Fruit fly (Drosophila melanogaster) whole organism, embryonic: ENCODE data around the gene shv.

Experiments used
- CG10209 ChIP-seq: fragments of 200-800 bp; sonication (Bioruptor generic); optimal IDR thresholded peaks from 3 replicates; lab custom pipeline; 2017; ENCODE audit warnings: missing biosample characterization, mild to moderate bottlenecking, missing genetic modification characterization, missing genetic modification reagents
- CG11723 ChIP-seq: fragments of 200-800 bp; sonication (Bioruptor generic); optimal IDR thresholded peaks from 2 replicates; lab custom pipeline; 2017; ENCODE audit warnings: missing biosample characterization, mild to moderate bottlenecking, missing genetic modification characterization
- CG12236 ChIP-seq: fragments of 200-800 bp; sonication (Bioruptor generic); optimal IDR thresholded peaks from 2 replicates; lab custom pipeline; 2016; ENCODE audit warnings: missing biosample characterization, missing genetic modification characterization
- CG1602 ChIP-seq: fragments of 200-800 bp; sonication (Bioruptor generic); optimal IDR thresholded peaks from 3 replicates; lab custom pipeline; 2016; ENCODE audit warnings: missing biosample characterization, missing genetic modification characterization
- CG18599 ChIP-seq: fragments of 200-800 bp; sonication (Bioruptor generic); optimal IDR thresholded peaks from 3 replicates; lab custom pipeline; 2017; ENCODE audit warnings: missing biosample characterization, missing genetic modification characterization, mild to moderate bottlenecking, moderate library complexity, missing genetic modification reagents
- CG2199 ChIP-seq: fragments of 200-800 bp; sonication (Bioruptor generic); IDR thresholded peaks from 3 replicates; pipeline ENCODE4 v1.3.6; 2022; ENCODE audit warnings: missing biosample characterization, missing genetic modification characterization
- CG2678 ChIP-seq: fragments of 200-800 bp; sonication (Bioruptor generic); optimal IDR thresholded peaks from 3 replicates; lab custom pipeline; 2019; ENCODE audit warnings: missing biosample characterization, mild to moderate bottlenecking, missing genetic modification characterization, moderate library complexity
- CG43689 ChIP-seq: fragments of 200-800 bp; sonication (Bioruptor generic); IDR thresholded peaks from 2 replicates; pipeline ENCODE4 v1.3.6; 2022; ENCODE audit warnings: missing biosample characterization, missing genetic modification characterization
- CG4617 ChIP-seq: fragments of 200-800 bp; sonication (Bioruptor generic); optimal IDR thresholded peaks from 3 replicates; lab custom pipeline; 2016; ENCODE audit warnings: missing biosample characterization, missing genetic modification characterization, borderline replicate concordance
- CG4730 ChIP-seq: fragments of 200-800 bp; sonication (Bioruptor generic); IDR thresholded peaks from 2 replicates; pipeline ENCODE4 v1.3.6; 2022; ENCODE audit warnings: missing biosample characterization, missing genetic modification characterization
- CG6254 ChIP-seq: fragments of 200-800 bp; sonication (Bioruptor generic); optimal IDR thresholded peaks from 3 replicates; lab custom pipeline; 2017; ENCODE audit warnings: mild to moderate bottlenecking, missing biosample characterization, missing genetic modification reagents, missing genetic modification characterization
- CG6272 ChIP-seq: fragments of 200-800 bp; sonication (Bioruptor generic); IDR thresholded peaks from 2 replicates; pipeline ENCODE4 v1.3.6; 2022; ENCODE audit warnings: missing biosample characterization, missing genetic modification characterization
- CG6765 ChIP-seq: fragments of 200-800 bp; sonication (Bioruptor generic); optimal IDR thresholded peaks from 3 replicates; lab custom pipeline; 2017; ENCODE audit warnings: missing biosample characterization, mild to moderate bottlenecking, missing genetic modification characterization
- CG9437 ChIP-seq: fragments of 200-800 bp; sonication (Bioruptor generic); optimal IDR thresholded peaks from 2 replicates; lab custom pipeline; 2018; ENCODE audit warnings: missing biosample characterization, mild to moderate bottlenecking, missing genetic modification characterization
- D19B ChIP-seq: fragments of 200-800 bp; sonication (Bioruptor generic); optimal IDR thresholded peaks from 2 replicates; lab custom pipeline; 2017; ENCODE audit warnings: missing biosample characterization, mild to moderate bottlenecking, missing genetic modification characterization
- Dek ChIP-seq: fragments of 200-800 bp; sonication (Bioruptor generic); optimal IDR thresholded peaks from 3 replicates; lab custom pipeline; 2019; ENCODE audit warnings: missing biosample characterization, mild to moderate bottlenecking, missing genetic modification characterization, moderate library complexity
- Doc3 ChIP-seq: fragments of 200-800 bp; sonication (Bioruptor generic); IDR thresholded peaks from 3 replicates; pipeline ENCODE4 v1.3.6; 2022; ENCODE audit warnings: missing biosample characterization, missing genetic modification characterization; ENCODE audit not compliant: partially characterized antibody
- Drgx ChIP-seq: fragments of 200-800 bp; sonication (Bioruptor generic); IDR thresholded peaks from 2 replicates; pipeline ENCODE4 v1.3.6; 2022; ENCODE audit warnings: missing biosample characterization, missing genetic modification characterization
- Eip74EF ChIP-seq, 2 experiments: fragments of 200-800 bp in 1 of 2; fragments of >200 bp in 1 of 2; sonication (Bioruptor generic) in 1 of 2; optimal IDR thresholded peaks; 2 replicates each; lab custom pipeline; 2017 to 2019; ENCODE audit warnings: missing biosample characterization in 2 of 2, missing genetic modification characterization in 2 of 2, mild to moderate bottlenecking in 1 of 2, moderate library complexity in 1 of 2
- Ets65A ChIP-seq: fragments of 200-800 bp; sonication (Bioruptor generic); peaks from one replicate; lab custom pipeline; 2016; ENCODE audit warnings: missing biosample characterization, missing genetic modification characterization
- HLH3B ChIP-seq: fragments of 200-800 bp; sonication (Bioruptor generic); IDR thresholded peaks from 2 replicates; pipeline ENCODE4 v1.3.6; 2022; ENCODE audit warnings: missing biosample characterization, missing genetic modification characterization
- Hr51 ChIP-seq, 2 experiments: fragments of 200-800 bp; sonication (Bioruptor generic); optimal IDR thresholded peaks; 2 replicates in 1 of 2; 3 replicates in 1 of 2; lab custom pipeline; 2016 to 2018; ENCODE audit warnings: missing biosample characterization in 2 of 2, missing genetic modification characterization in 2 of 2, mild to moderate bottlenecking in 1 of 2, moderate library complexity in 1 of 2
- Lim3 ChIP-seq: fragments of 200-800 bp; sonication (Bioruptor generic); IDR thresholded peaks from 2 replicates; pipeline ENCODE4 v1.3.6; 2022; ENCODE audit warnings: missing biosample characterization, missing genetic modification characterization
- Sin3A ChIP-seq: fragments of >200 bp; optimal IDR thresholded peaks from 2 replicates; lab custom pipeline; 2018
- TFAM ChIP-seq: fragments of 200-800 bp; sonication (Bioruptor generic); optimal IDR thresholded peaks from 2 replicates; lab custom pipeline; 2017; ENCODE audit warnings: missing biosample characterization, missing genetic modification characterization, inconsistent platforms
- Usf ChIP-seq: fragments of 200-800 bp; sonication (Bioruptor generic); optimal IDR thresholded peaks from 2 replicates; lab custom pipeline; 2017; ENCODE audit warnings: missing genotype, missing biosample characterization, missing genetic modification characterization
- amos ChIP-seq: fragments of 200-800 bp; sonication (Bioruptor generic); IDR thresholded peaks from 2 replicates; pipeline ENCODE4 v1.3.6; 2022; ENCODE audit warnings: missing biosample characterization, missing genetic modification characterization; ENCODE audit not compliant: partially characterized antibody
- cato ChIP-seq: fragments of 200-800 bp; sonication (Bioruptor generic); optimal IDR thresholded peaks from 2 replicates; lab custom pipeline; 2016; ENCODE audit warnings: missing biosample characterization, missing genetic modification characterization, borderline replicate concordance
- caup ChIP-seq: fragments of 200-800 bp; sonication (Bioruptor generic); optimal IDR thresholded peaks from 3 replicates; lab custom pipeline; 2017; ENCODE audit warnings: missing biosample characterization, mild to moderate bottlenecking, missing genetic modification characterization, moderate library complexity; ENCODE audit not compliant: severe bottlenecking
- chm ChIP-seq: fragments of 200-800 bp; sonication (Bioruptor generic); IDR thresholded peaks from 2 replicates; pipeline ENCODE4 v1.3.6; 2022; ENCODE audit warnings: missing biosample characterization, missing genetic modification characterization
- dpn ChIP-seq, 2 experiments: fragments of 200-800 bp; sonication (Bioruptor generic); optimal IDR thresholded peaks; 3 replicates each; lab custom pipeline; 2016; ENCODE audit warnings: missing biosample characterization in 2 of 2, missing genetic modification characterization in 2 of 2
- emc ChIP-seq: fragments of 200-800 bp; sonication (Bioruptor generic); optimal IDR thresholded peaks from 2 replicates; lab custom pipeline; 2016; ENCODE audit warnings: missing biosample characterization, missing genetic modification characterization
- en ChIP-seq: fragments of 200-800 bp; sonication (Bioruptor generic); optimal IDR thresholded peaks from 2 replicates; lab custom pipeline; 2016; ENCODE audit warnings: missing biosample characterization, missing genetic modification characterization
- fd96Cb ChIP-seq: fragments of 200-800 bp; sonication (Bioruptor generic); optimal IDR thresholded peaks from 2 replicates; lab custom pipeline; 2018; ENCODE audit warnings: missing biosample characterization, mild to moderate bottlenecking, missing genetic modification characterization, moderate library complexity
- fru ChIP-seq: fragments of >200 bp; optimal IDR thresholded peaks from 2 replicates; lab custom pipeline; 2017
- ftz-f1 ChIP-seq: fragments of 200-800 bp; sonication (Bioruptor generic); optimal IDR thresholded peaks from 2 replicates; lab custom pipeline; 2016; ENCODE audit warnings: missing biosample characterization, missing genetic modification characterization
- gcm ChIP-seq: fragments of 200-800 bp; sonication (Bioruptor generic); optimal IDR thresholded peaks from 2 replicates; lab custom pipeline; 2019; ENCODE audit warnings: missing biosample characterization, mild to moderate bottlenecking, missing genetic modification characterization, moderate library complexity
- gcm2 ChIP-seq: fragments of 200-800 bp; sonication (Bioruptor generic); optimal IDR thresholded peaks from 2 replicates; lab custom pipeline; 2016; ENCODE audit warnings: missing biosample characterization, missing genetic modification characterization
- inv ChIP-seq: fragments of 200-800 bp; sonication (Bioruptor generic); IDR thresholded peaks from 2 replicates; pipeline ENCODE4 v1.3.6; 2022; ENCODE audit warnings: missing biosample characterization, missing genetic modification characterization; ENCODE audit not compliant: partially characterized antibody
- klu ChIP-seq: fragments of 200-800 bp; sonication (Bioruptor generic); IDR thresholded peaks from 2 replicates; pipeline ENCODE4 v1.3.6; 2022; ENCODE audit warnings: missing biosample characterization, missing genetic modification characterization
- lmd ChIP-seq: fragments of 200-800 bp; sonication (Bioruptor generic); IDR thresholded peaks from 2 replicates; pipeline ENCODE4 v1.3.6; 2022; ENCODE audit warnings: missing biosample characterization, missing genetic modification characterization
- odd ChIP-seq: fragments of 200-800 bp; sonication (Bioruptor generic); optimal IDR thresholded peaks from 2 replicates; lab custom pipeline; 2017; ENCODE audit warnings: missing biosample characterization, mild to moderate bottlenecking, missing genetic modification characterization
- onecut ChIP-seq: fragments of 200-800 bp; sonication (Bioruptor generic); IDR thresholded peaks from 2 replicates; pipeline ENCODE4 v1.3.6; 2022; ENCODE audit warnings: missing biosample characterization, missing genetic modification characterization
- otp ChIP-seq: fragments of 200-800 bp; sonication (Bioruptor generic); IDR thresholded peaks from 3 replicates; pipeline ENCODE4, ENCODE4 v1.3.6; 2022; ENCODE audit warnings: missing biosample characterization, missing genetic modification characterization
- p53 ChIP-seq: fragments of 200-800 bp; sonication (Bioruptor generic); optimal IDR thresholded peaks from 2 replicates; lab custom pipeline; 2016; ENCODE audit warnings: missing biosample characterization, missing genetic modification characterization
- pita ChIP-seq: fragments of 200-800 bp; sonication (Bioruptor generic); optimal IDR thresholded peaks from 2 replicates; lab custom pipeline; 2017; ENCODE audit warnings: missing biosample characterization, mild to moderate bottlenecking, missing genetic modification characterization
- pros ChIP-seq: fragments of 200-800 bp; sonication (Bioruptor generic); optimal IDR thresholded peaks from 3 replicates; lab custom pipeline; 2019; ENCODE audit warnings: missing biosample characterization, mild to moderate bottlenecking, missing genetic modification characterization, moderate library complexity
- sd ChIP-seq: fragments of 200-800 bp; sonication (Bioruptor generic); optimal IDR thresholded peaks from 3 replicates; lab custom pipeline; 2018; ENCODE audit warnings: missing biosample characterization, mild to moderate bottlenecking, missing genetic modification characterization, moderate library complexity
- zfh1 ChIP-seq: fragments of 200-800 bp; sonication (Bioruptor generic); IDR thresholded peaks from 3 replicates; pipeline ENCODE4 v1.3.6; 2022; ENCODE audit warnings: missing biosample characterization, missing genetic modification characterization

The shv gene

DNA sequence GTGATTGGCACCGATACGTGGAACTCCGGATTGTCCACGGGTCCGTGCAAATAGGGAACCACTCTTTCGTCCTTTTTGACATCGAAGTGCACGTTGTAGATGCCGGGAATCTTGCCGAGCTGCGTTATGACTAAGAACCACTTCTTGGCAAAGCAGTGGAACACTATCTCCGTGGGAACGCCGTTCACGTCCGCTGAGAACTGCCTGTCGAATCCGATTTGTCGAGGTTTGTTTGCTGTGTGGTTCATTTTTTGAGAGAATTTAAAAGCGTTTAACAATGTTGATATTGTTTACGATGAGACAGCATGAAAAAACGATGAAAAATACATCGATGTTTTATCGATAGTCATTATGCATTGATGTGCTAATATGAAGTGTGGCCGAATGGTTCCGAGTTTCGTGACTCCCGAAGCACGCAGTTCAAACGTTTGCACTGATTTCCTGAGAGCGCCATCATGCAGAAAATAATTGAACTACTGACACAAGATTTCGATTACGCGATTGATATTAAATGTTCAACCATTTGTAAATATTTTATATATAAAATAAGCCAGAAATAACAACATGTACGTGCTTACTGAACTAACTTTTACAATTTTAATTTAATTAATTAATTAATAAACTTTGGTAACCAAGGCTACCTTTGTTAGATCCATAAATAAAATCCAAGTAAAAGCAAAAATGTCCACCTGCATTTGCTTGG lies 31.6 kb upstream of the shv start, which contains the start of the genes CG11885 and CG13692 (continued):
- peak; percentile 32 for TF ChIP-seq CG2678 (tag; lab: Kevin White, UChicago)
- TF ChIP-seq gcm (GFP tag; lab: Kevin White, UChicago), result peak; percentile 37
- TF ChIP-seq en (GFP tag; lab: Kevin White, UChicago), result no peak
- TF ChIP-seq klu (GFP tag; lab: Robert Waterston, UW), result no peak
- TF ChIP-seq emc (GFP tag; lab: Kevin White, UChicago), result no peak
- no peak; the same call in 1 of the 2 replicates for TF ChIP-seq HLH3B (GFP tag; lab: Robert Waterston, UW)
- no peak for TF ChIP-seq p53 (GFP tag; lab: Kevin White, UChicago)
- TF ChIP-seq dpn (GFP tag; optimal IDR thresholded peaks at IDR 0.05; lab: Kevin White, UChicago), result peak; percentile 37 to 39
- TF ChIP-seq odd (GFP tag; lab: Kevin White, UChicago), result no peak
- TF ChIP-seq Doc3, result peak; percentile 99
- TF ChIP-seq chm (GFP tag; lab: Robert Waterston, UW), result peak; percentile 22; the same call in 1 of the 2 replicates
- peak in 1 of 2 experiments; percentile 22 for TF ChIP-seq Hr51 (GFP tag; optimal IDR thresholded peaks at IDR 0.05; lab: Kevin White, UChicago)
- no peak for TF ChIP-seq Usf
- no peak for TF ChIP-seq D19B
- peak; percentile 20 for TF ChIP-seq CG6254 (GFP tag; lab: Kevin White, UChicago)
- TF ChIP-seq ftz-f1, result peak; percentile 58
- no peak for TF ChIP-seq CG43689
- no peak for TF ChIP-seq fd96Cb (tag; lab: Kevin White, UChicago)
- no peak for TF ChIP-seq pita (GFP tag; lab: Kevin White, UChicago)
- TF ChIP-seq CG18599 (GFP tag; lab: Kevin White, UChicago), result no peak
- no peak for TF ChIP-seq fru
- peak; percentile 31 for TF ChIP-seq CG10209 (GFP tag; lab: Kevin White, UChicago)
- peak; percentile 59 for TF ChIP-seq CG6272
- TF ChIP-seq CG11723 (GFP tag; lab: Kevin White, UChicago), result no peak
- TF ChIP-seq cato (GFP tag; lab: Kevin White, UChicago), result no peak
- no peak for TF ChIP-seq zfh1 (GFP tag; lab: Robert Waterston, UW)
- TF ChIP-seq Eip74EF (GFP tag; optimal IDR thresholded peaks at IDR 0.05; lab: Kevin White, UChicago), result no peak
- TF ChIP-seq Sin3A, result peak; percentile 38
- no peak for TF ChIP-seq CG2199
- peak; percentile 99 for TF ChIP-seq amos (GFP tag; lab: Robert Waterston, UW)
- TF ChIP-seq caup, result peak; percentile 63
- TF ChIP-seq pros (GFP tag; lab: Kevin White, UChicago), result no peak
- TF ChIP-seq CG4617 (GFP tag; lab: Kevin White, UChicago), result peak; percentile 72
- peak; percentile 67 for TF ChIP-seq Dek (tag; lab: Kevin White, UChicago)
- peak; percentile 74 for TF ChIP-seq sd (tag; lab: Kevin White, UChicago)
- TF ChIP-seq CG6765 (GFP tag; lab: Kevin White, UChicago), result no peak
- peak; percentile 68 for TF ChIP-seq onecut
- no peak; the same call in 1 of the 2 replicates for TF ChIP-seq lmd (GFP tag; lab: Robert Waterston, UW)
- TF ChIP-seq Lim3 (GFP tag; lab: Robert Waterston, UW), result no peak
- TF ChIP-seq CG12236 (GFP tag; lab: Kevin White, UChicago), result no peak
- TF ChIP-seq otp (GFP tag; lab: Robert Waterston, UW), result 0 out of 3 replicates have a peak, but pooled peaks have one; percentile 6
- no peak for TF ChIP-seq CG4730
- peak; percentile 96 for TF ChIP-seq Ets65A (GFP tag; lab: Kevin White, UChicago)
- peak; percentile 61 for TF ChIP-seq CG9437
- no peak for TF ChIP-seq Drgx (GFP tag; lab: Robert Waterston, UW)
- TF ChIP-seq CG1602 (GFP tag; lab: Kevin White, UChicago), result no peak
- peak; percentile 95 for TF ChIP-seq inv (GFP tag; lab: Robert Waterston, UW)
- TF ChIP-seq gcm2, result no peak
- no peak for TF ChIP-seq TFAM (GFP tag; lab: Kevin White, UChicago)
